Fruit fly (Drosophila melanogaster) whole organism: Measurements from ENCODE around the gene M6.

Experiments
- CG8478 ChIP-seq: fragments of >200 bp; optimal IDR thresholded peaks from 2 replicates; lab custom pipeline; 2018; ENCODE audit warnings: inconsistent platforms
- pan ChIP-seq: fragments of >200 bp; optimal IDR thresholded peaks from 2 replicates; lab custom pipeline; 2017
- psq ChIP-seq: fragments of >200 bp; optimal IDR thresholded peaks from 2 replicates; lab custom pipeline; 2017

DNA sequence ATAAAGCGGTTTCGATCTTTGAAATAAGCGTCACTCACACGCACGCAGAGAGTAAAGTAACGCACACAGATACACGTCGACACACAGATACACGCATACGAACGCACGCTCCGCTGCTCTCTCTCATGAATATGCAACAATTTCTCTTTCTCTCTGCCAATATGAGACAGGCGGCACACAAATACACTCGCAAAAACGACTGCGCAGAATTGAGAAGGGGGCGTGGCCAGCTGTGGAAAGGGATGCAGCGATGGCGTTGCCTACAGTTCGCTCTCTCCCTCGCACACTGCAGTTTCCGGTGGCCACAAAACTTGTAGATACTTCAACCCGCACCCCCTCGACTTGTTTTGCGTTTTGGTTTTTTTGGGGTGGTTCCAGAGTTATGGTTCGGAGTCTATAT is 28.0 kb upstream of the M6 start:
- no peak for TF ChIP-seq pan (lab: Kevin White, UChicago)
- TF ChIP-seq psq (lab: Kevin White, UChicago): no peak
- TF ChIP-seq CG8478 (lab: Kevin White, UChicago): peak; percentile 67
